Worm (Caenorhabditis elegans) whole organism, L2 larva: ENCODE results near the gene cyp-33C4.

Experiments used
- C34F6.9 ChIP-seq: fragments of 150-350 bp; optimal IDR thresholded peaks from 2 replicates; lab custom pipeline; 2014; ENCODE audit warnings: missing biosample characterization, missing genetic modification characterization
- F13H6.1 ChIP-seq: sonication (generic microtip); optimal IDR thresholded peaks from 2 replicates; lab custom pipeline; 2016; ENCODE audit warnings: missing genetic modification characterization, missing compliant biosample characterization
- R02D3.7 ChIP-seq: fragments of 150-350 bp; optimal IDR thresholded peaks from 2 replicates; lab custom pipeline; 2014; ENCODE audit warnings: missing biosample characterization, missing genetic modification characterization
- ZK546.5 ChIP-seq: sonication (generic microtip); optimal IDR thresholded peaks from 2 replicates; lab custom pipeline; 2017; ENCODE audit warnings: missing biosample characterization, missing genetic modification characterization
- ama-1 ChIP-seq: fragments of 150-350 bp; optimal IDR thresholded peaks from 2 replicates; lab custom pipeline; 2018; ENCODE audit warnings: inconsistent platforms
- blmp-1 ChIP-seq: sonication (generic microtip); optimal IDR thresholded peaks from 2 replicates; lab custom pipeline; 2017; ENCODE audit warnings: missing genetic modification characterization, mild to moderate bottlenecking, missing compliant biosample characterization, antibody characterized with exemption, moderate library complexity; ENCODE audit not compliant: insufficient read depth
- ceh-16 ChIP-seq: fragments of 150-350 bp; optimal IDR thresholded peaks from 2 replicates; lab custom pipeline; 2014; ENCODE audit warnings: missing biosample characterization, missing genetic modification characterization
- ceh-82 ChIP-seq: fragments of 150-350 bp; optimal IDR thresholded peaks from 2 replicates; lab custom pipeline; 2014; ENCODE audit warnings: missing biosample characterization, missing genetic modification characterization
- crh-2 ChIP-seq: sonication (generic microtip); optimal IDR thresholded peaks from 2 replicates; lab custom pipeline; 2017; ENCODE audit warnings: missing biosample characterization, missing genetic modification characterization
- egl-27 ChIP-seq: sonication (generic microtip); optimal IDR thresholded peaks from 3 replicates; lab custom pipeline; 2017; ENCODE audit warnings: missing biosample characterization, missing genetic modification reagents, missing genetic modification characterization
- elt-1 ChIP-seq: fragments of 150-350 bp; optimal IDR thresholded peaks from 2 replicates; lab custom pipeline; 2014; ENCODE audit warnings: missing biosample characterization, missing genetic modification characterization
- elt-3 ChIP-seq: sonication (generic microtip); optimal IDR thresholded peaks from 2 replicates; lab custom pipeline; 2017; ENCODE audit warnings: missing biosample characterization, missing genetic modification characterization
- fos-1 ChIP-seq: fragments of 150-350 bp; optimal IDR thresholded peaks from 2 replicates; lab custom pipeline; 2014; ENCODE audit warnings: missing biosample characterization, missing genetic modification characterization
- gmeb-1 ChIP-seq: fragments of 150-350 bp; optimal IDR thresholded peaks from 2 replicates; lab custom pipeline; 2014; ENCODE audit warnings: missing biosample characterization, missing genetic modification characterization
- lin-11 ChIP-seq: fragments of 150-350 bp; sonication (generic microtip); optimal IDR thresholded peaks from 2 replicates; lab custom pipeline; 2014; ENCODE audit warnings: missing biosample characterization, missing genetic modification characterization, inconsistent platforms, mixed read lengths
- lin-13 ChIP-seq: fragments of 150-350 bp; optimal IDR thresholded peaks from 2 replicates; lab custom pipeline; 2014; ENCODE audit warnings: missing biosample characterization, missing genetic modification reagents, missing genetic modification characterization
- lin-39 ChIP-seq: fragments of 150-350 bp; optimal IDR thresholded peaks from 2 replicates; lab custom pipeline; 2014; ENCODE audit warnings: missing biosample characterization, missing genetic modification reagents, missing genetic modification characterization
- lsy-2 ChIP-seq, 2 experiments: fragments of 150-350 bp in 1 of 2; sonication (generic microtip) in 1 of 2; optimal IDR thresholded peaks; 2 replicates each; lab custom pipeline; 2014 to 2017; ENCODE audit warnings: missing biosample characterization in 2 of 2, missing genetic modification characterization in 2 of 2
- mab-5 ChIP-seq: fragments of 150-350 bp; optimal IDR thresholded peaks from 2 replicates; lab custom pipeline; 2014; ENCODE audit warnings: missing biosample characterization, missing genetic modification characterization
- mbf-1 ChIP-seq: sonication (generic microtip); optimal IDR thresholded peaks from 2 replicates; lab custom pipeline; 2017; ENCODE audit warnings: missing biosample characterization, missing genetic modification characterization
- mdl-1 ChIP-seq, 2 experiments: fragments of 150-350 bp in 1 of 2; sonication (generic microtip) in 1 of 2; optimal IDR thresholded peaks; 2 replicates each; lab custom pipeline; 2017; ENCODE audit warnings: missing biosample characterization in 2 of 2, missing genetic modification characterization in 2 of 2
- nhr-10 ChIP-seq: sonication (generic microtip); optimal IDR thresholded peaks from 2 replicates; lab custom pipeline; 2017; ENCODE audit warnings: missing biosample characterization, missing genetic modification characterization
- nhr-11 ChIP-seq: fragments of 150-350 bp; optimal IDR thresholded peaks from 2 replicates; lab custom pipeline; 2014; ENCODE audit warnings: missing biosample characterization, missing genetic modification characterization
- nhr-129 ChIP-seq: fragments of 150-350 bp; optimal IDR thresholded peaks from 2 replicates; lab custom pipeline; 2014; ENCODE audit warnings: missing biosample characterization, missing genetic modification characterization
- nhr-237 ChIP-seq: fragments of 150-350 bp; optimal IDR thresholded peaks from 2 replicates; lab custom pipeline; 2014; ENCODE audit warnings: missing biosample characterization, missing genetic modification characterization
- nhr-25 ChIP-seq: fragments of 150-350 bp; sonication (generic microtip); optimal IDR thresholded peaks from 3 replicates; lab custom pipeline; 2014; ENCODE audit warnings: missing biosample characterization, missing genetic modification characterization
- nhr-77 ChIP-seq: fragments of 150-350 bp; optimal IDR thresholded peaks from 2 replicates; lab custom pipeline; 2014; ENCODE audit warnings: missing biosample characterization, missing genetic modification characterization
- sem-4 ChIP-seq: fragments of 150-350 bp; optimal IDR thresholded peaks from 2 replicates; lab custom pipeline; 2014; ENCODE audit warnings: missing biosample characterization, missing genetic modification reagents, missing genetic modification characterization
- skn-1 ChIP-seq: sonication (generic microtip); optimal IDR thresholded peaks from 2 replicates; lab custom pipeline; 2017; ENCODE audit warnings: missing biosample characterization, missing genetic modification characterization
- sma-9 ChIP-seq, 2 experiments: fragments of 150-350 bp in 1 of 2; sonication (generic microtip) in 1 of 2; optimal IDR thresholded peaks; 2 replicates each; lab custom pipeline; 2014 to 2016; ENCODE audit warnings: missing genetic modification characterization in 2 of 2, mild to moderate bottlenecking in 1 of 2, missing biosample characterization in 1 of 2, missing compliant biosample characterization in 1 of 2, missing genetic modification reagents in 1 of 2, moderate library complexity in 1 of 2
- unc-39 ChIP-seq: fragments of 150-350 bp; optimal IDR thresholded peaks from 2 replicates; lab custom pipeline; 2014; ENCODE audit warnings: missing biosample characterization, missing genetic modification characterization
- unc-55 ChIP-seq: fragments of 150-350 bp; sonication (generic microtip); optimal IDR thresholded peaks from 3 replicates; lab custom pipeline; 2014; ENCODE audit warnings: missing biosample characterization, missing genetic modification reagents, missing genetic modification characterization
- ztf-11 ChIP-seq: sonication (generic microtip); optimal IDR thresholded peaks from 2 replicates; lab custom pipeline; 2017; ENCODE audit warnings: missing biosample characterization, missing genetic modification characterization
- ztf-4 ChIP-seq: fragments of 150-350 bp; optimal IDR thresholded peaks from 2 replicates; lab custom pipeline; 2014; ENCODE audit warnings: missing biosample characterization, missing genetic modification characterization

The cyp-33C4 gene

DNA sequence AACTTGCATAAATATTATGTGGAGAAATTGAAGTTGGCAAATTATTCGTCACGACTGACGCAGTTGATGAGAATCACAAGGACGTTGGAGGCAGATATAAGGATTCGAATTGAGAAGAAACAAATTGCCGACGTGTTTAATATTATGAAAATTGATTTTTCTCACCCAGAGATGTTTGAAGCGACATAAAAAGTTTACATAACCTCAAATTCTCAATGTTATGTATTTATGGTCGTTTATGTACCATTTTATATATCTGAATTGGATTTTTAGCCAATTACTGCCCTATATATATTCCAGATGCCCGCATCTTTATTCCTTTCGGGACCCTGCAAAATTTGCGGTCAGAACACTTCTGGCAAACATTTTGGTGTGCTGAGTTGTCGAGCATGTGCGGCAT is 7.2 kb upstream of the cyp-33C4 start, which contains the start of gene nhr-126:
TSS of gene nhr-126 (plus strand) at position 301 of the 400 bp plus-strand sequence.
- no peak for TF ChIP-seq ZK546.5
- no peak for TF ChIP-seq R02D3.7
- no peak for TF ChIP-seq nhr-10 (tag; lab: Kevin White, UChicago)
- no peak for TF ChIP-seq unc-55 (GFP tag; lab: Kevin White, UChicago)
- no peak for TF ChIP-seq ceh-16 (tag; lab: Kevin White, UChicago)
- TF ChIP-seq lin-11 (tag; lab: Kevin White, UChicago): no peak
- no peak for TF ChIP-seq C34F6.9 (tag; lab: Kevin White, UChicago)
- TF ChIP-seq gmeb-1 (tag; lab: Kevin White, UChicago): no peak
- TF ChIP-seq egl-27 (tag; lab: Kevin White, UChicago): no peak
- TF ChIP-seq sem-4: no peak
- no peak for TF ChIP-seq nhr-237 (tag; lab: Kevin White, UChicago)
- no peak for TF ChIP-seq ztf-4
- no peak for TF ChIP-seq F13H6.1
- no peak for TF ChIP-seq lin-39

ce11 chrV:2230912-2231311 is 5.0 kb upstream of the cyp-33C4 start, which contains the start of gene nhr-134:
nhr-134 (plus strand) TSS chrV:2231223.
- peak; percentile 38 for TF ChIP-seq crh-2
- no peak for TF ChIP-seq egl-27 (tag; lab: Kevin White, UChicago)
- no peak for TF ChIP-seq ceh-16 (tag; lab: Kevin White, UChicago)
- no peak for TF ChIP-seq sem-4
- no peak for TF ChIP-seq mab-5 (tag; lab: Kevin White, UChicago)
- TF ChIP-seq fos-1 (tag; lab: Kevin White, UChicago): peak; percentile 4
- TF ChIP-seq mdl-1 (tag; optimal IDR thresholded peaks at IDR 0.05; lab: Kevin White, UChicago): no peak
- TF ChIP-seq lsy-2 (tag; optimal IDR thresholded peaks at IDR 0.05; lab: Kevin White, UChicago): no peak
- peak; percentile 34 for TF ChIP-seq C34F6.9 (tag; lab: Kevin White, UChicago)

- TF ChIP-seq mdl-1 (tag; optimal IDR thresholded peaks at IDR 0.05; lab: Kevin White, UChicago) (no peak), ceh-82 (tag; lab: Kevin White, UChicago) (no peak), nhr-77 (tag; lab: Kevin White, UChicago) (no peak), sem-4 (no peak), egl-27 (tag; lab: Kevin White, UChicago) (no peak), skn-1 (tag; lab: Kevin White, UChicago) (no peak), lin-39 (no peak), lin-11 (tag; lab: Kevin White, UChicago) (no peak), sma-9 (GFP tag; optimal IDR thresholded peaks at IDR 0.05; lab: Kevin White, UChicago) (no peak), sma-9 (tag; optimal IDR thresholded peaks at IDR 0.05; lab: Kevin White, UChicago) (no peak), lsy-2 (tag; optimal IDR thresholded peaks at IDR 0.05; lab: Kevin White, UChicago) (no peak), ztf-4 (no peak), lin-13 (no peak), elt-1 (no peak), blmp-1 (tag; lab: Kevin White, UChicago) (no peak)
Measured at ce11 chrV:2233177-2233576, 2.8 kb upstream of the cyp-33C4 start, which contains the start of gene nhr-96. nhr-96 (plus strand) TSS chrV:2233477.

- TF ChIP-seq gmeb-1 (tag; lab: Kevin White, UChicago): peak; percentile 16
- no peak for TF ChIP-seq nhr-10 (tag; lab: Kevin White, UChicago)
Measured at ce11 chrV:2238012-2238411, 2.1 kb downstream of the cyp-33C4 start.

DNA sequence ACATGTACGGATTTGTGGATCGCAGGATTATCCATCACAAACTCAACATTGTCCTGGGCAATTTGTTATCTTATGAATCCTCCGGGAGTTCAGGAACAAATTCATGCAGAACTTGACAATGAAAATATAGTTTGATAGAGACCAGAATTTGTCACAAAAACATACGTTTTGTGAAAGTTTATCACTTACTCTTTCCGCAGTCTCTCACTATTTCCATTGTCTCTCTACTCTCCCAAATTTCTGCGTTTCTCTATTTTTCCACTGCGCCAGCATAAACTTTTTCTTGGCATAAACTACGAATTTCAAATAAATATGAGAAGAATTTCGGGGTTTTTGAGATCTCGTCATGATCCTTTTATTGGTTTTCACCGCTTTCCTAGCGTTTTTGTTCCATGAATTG is 6.7 kb downstream of the cyp-33C4 start, which contains the start of gene cyp-33C3:
TSS of gene cyp-33C3 (plus strand) at position 149 of the 400 bp plus-strand sequence.
- no peak for TF ChIP-seq unc-39 (tag; lab: Kevin White, UChicago)
- TF ChIP-seq elt-3: no peak
- no peak for TF ChIP-seq mab-5 (tag; lab: Kevin White, UChicago)
- TF ChIP-seq nhr-11: no peak
- TF ChIP-seq elt-1: no peak
- no peak for TF ChIP-seq nhr-237 (tag; lab: Kevin White, UChicago)
- TF ChIP-seq ztf-11 (tag; lab: Kevin White, UChicago): no peak
- no peak for TF ChIP-seq nhr-129 (tag; lab: Kevin White, UChicago)
- TF ChIP-seq blmp-1 (tag; lab: Kevin White, UChicago): no peak
- TF ChIP-seq egl-27 (tag; lab: Kevin White, UChicago): no peak
- no peak for TF ChIP-seq mbf-1
- no peak for TF ChIP-seq nhr-25
- TF ChIP-seq mdl-1 (tag; optimal IDR thresholded peaks at IDR 0.05; lab: Kevin White, UChicago): no peak
- no peak for TF ChIP-seq F13H6.1
- no peak for TF ChIP-seq C34F6.9 (tag; lab: Kevin White, UChicago)
- no peak for TF ChIP-seq ama-1 (lab: Kevin White, UChicago)
